Worm (Caenorhabditis elegans) whole organism, midembryonic: ENCODE measurements around the gene K10G6.5.

ENCODE experiments used
- T22C8.4 ChIP-seq: fragments of 200-800 bp; sonication (Bioruptor generic); IDR thresholded peaks from 2 replicates; pipeline ENCODE4 v1.3.6; 2022; ENCODE audit warnings: missing genetic modification characterization, missing compliant biosample characterization
- flt-1 ChIP-seq: fragments of 200-800 bp; sonication (Bioruptor generic); IDR thresholded peaks from 2 replicates; pipeline ENCODE4 v1.3.6; 2022; ENCODE audit warnings: missing genetic modification characterization, missing compliant biosample characterization
- klf-2 ChIP-seq: fragments of 200-800 bp; sonication (Bioruptor generic); conservative IDR thresholded peaks from 2 replicates; pipeline ENCODE4 v1.3.6; 2022; ENCODE audit warnings: missing genetic modification reagents, missing genetic modification characterization, missing compliant biosample characterization
- tab-1 ChIP-seq: fragments of 200-800 bp; sonication (Bioruptor generic); IDR thresholded peaks from 2 replicates; pipeline ENCODE4 v1.3.6; 2022; ENCODE audit warnings: missing genetic modification characterization, missing compliant biosample characterization
- ztf-29 ChIP-seq: fragments of 200-800 bp; sonication (Bioruptor generic); IDR thresholded peaks from 2 replicates; pipeline ENCODE4 v1.3.6; 2022; ENCODE audit warnings: missing genetic modification reagents, missing genetic modification characterization, missing compliant biosample characterization

ce11 chrII:4028276-4028675 is 41.2 kb downstream of the K10G6.5 start, which contains the start of gene K07D4.9:
- TF ChIP-seq T22C8.4: no peak
- TF ChIP-seq flt-1 (GFP tag; lab: Robert Waterston, UW): no peak
- no peak for TF ChIP-seq ztf-29 (GFP tag; lab: Robert Waterston, UW)
- TF ChIP-seq klf-2 (GFP tag; lab: Robert Waterston, UW): no peak
- no peak for TF ChIP-seq tab-1
